Fruit fly (Drosophila melanogaster) whole organism, embryonic: ENCODE data around the gene Acp29AB.
A peak's percentile ranks its signal among the peaks of the same experiment; 100 is the strongest.

ENCODE experiments used
- CG10147 ChIP-seq: fragments of 200-800 bp; sonication (Bioruptor generic); optimal IDR thresholded peaks from 2 replicates; lab custom pipeline; 2019; ENCODE audit warnings: missing biosample characterization, mild to moderate bottlenecking, missing genetic modification characterization, moderate library complexity
- CG1024 ChIP-seq: fragments of 200-800 bp; sonication (Bioruptor generic); IDR thresholded peaks from 2 replicates; pipeline ENCODE4 v1.3.6; 2022; ENCODE audit warnings: missing biosample characterization, missing genetic modification characterization
- CG12219 ChIP-seq: fragments of 200-800 bp; sonication (Bioruptor generic); optimal IDR thresholded peaks from 3 replicates; lab custom pipeline; 2018; ENCODE audit warnings: missing biosample characterization, mild to moderate bottlenecking, missing genetic modification characterization
- CG12236 ChIP-seq: fragments of 200-800 bp; sonication (Bioruptor generic); optimal IDR thresholded peaks from 2 replicates; lab custom pipeline; 2016; ENCODE audit warnings: missing biosample characterization, missing genetic modification characterization
- CG12299 ChIP-seq: fragments of 200-800 bp; sonication (Bioruptor generic); optimal IDR thresholded peaks from 2 replicates; lab custom pipeline; 2018; ENCODE audit warnings: missing biosample characterization, mild to moderate bottlenecking, missing genetic modification characterization
- CG1603 ChIP-seq: fragments of 200-800 bp; sonication (Bioruptor generic); optimal IDR thresholded peaks from 2 replicates; lab custom pipeline; 2019; ENCODE audit warnings: missing biosample characterization, mild to moderate bottlenecking, missing genetic modification characterization, moderate library complexity
- CG17359 ChIP-seq: fragments of 200-800 bp; sonication (Bioruptor generic); optimal IDR thresholded peaks from 3 replicates; lab custom pipeline; 2018; ENCODE audit warnings: missing biosample characterization, mild to moderate bottlenecking, missing genetic modification characterization, moderate library complexity
- CG31388 ChIP-seq: fragments of 200-800 bp; sonication (Bioruptor generic); optimal IDR thresholded peaks from 2 replicates; lab custom pipeline; 2016; ENCODE audit warnings: missing biosample characterization, missing genetic modification characterization
- CG31441 ChIP-seq: fragments of 200-800 bp; sonication (Bioruptor generic); IDR thresholded peaks from 2 replicates; pipeline ENCODE4 v1.3.6; 2022; ENCODE audit warnings: missing biosample characterization, missing genetic modification characterization
- CG33557 ChIP-seq: fragments of 200-800 bp; sonication (Bioruptor generic); optimal IDR thresholded peaks from 2 replicates; lab custom pipeline; 2019; ENCODE audit warnings: missing biosample characterization, mild to moderate bottlenecking, missing genetic modification characterization, moderate library complexity
- CG4282 ChIP-seq: fragments of 200-800 bp; sonication (Bioruptor generic); optimal IDR thresholded peaks from 2 replicates; lab custom pipeline; 2016; ENCODE audit warnings: missing biosample characterization, missing genetic modification characterization
- CG5245 ChIP-seq: fragments of 200-800 bp; sonication (Bioruptor generic); optimal IDR thresholded peaks from 3 replicates; lab custom pipeline; 2016; ENCODE audit warnings: missing biosample characterization, missing genetic modification characterization
- CG6175 ChIP-seq: fragments of 200-800 bp; sonication (Bioruptor generic); IDR thresholded peaks from 3 replicates; pipeline ENCODE4 v1.3.6; 2022; ENCODE audit warnings: missing biosample characterization, missing genetic modification characterization
- CG6689 ChIP-seq: fragments of 200-800 bp; sonication (Bioruptor generic); IDR thresholded peaks from 2 replicates; pipeline ENCODE4 v1.3.6; 2022; ENCODE audit warnings: missing biosample characterization, missing genetic modification characterization
- CG7357 ChIP-seq: fragments of 200-800 bp; sonication (Bioruptor generic); IDR thresholded peaks from 3 replicates; pipeline ENCODE4 v1.3.6; 2022; ENCODE audit warnings: missing biosample characterization, missing genetic modification characterization
- CG7928 ChIP-seq: fragments of 200-800 bp; sonication (Bioruptor generic); optimal IDR thresholded peaks from 2 replicates; lab custom pipeline; 2017; ENCODE audit warnings: missing biosample characterization, mild to moderate bottlenecking, missing genetic modification characterization
- CG8359 ChIP-seq: fragments of 200-800 bp; sonication (Bioruptor generic); optimal IDR thresholded peaks from 2 replicates; lab custom pipeline; 2017; ENCODE audit warnings: missing biosample characterization, mild to moderate bottlenecking, missing genetic modification characterization, borderline replicate concordance
- CG8388 ChIP-seq: fragments of 200-800 bp; sonication (Bioruptor generic); optimal IDR thresholded peaks from 2 replicates; lab custom pipeline; 2019; ENCODE audit warnings: missing biosample characterization, mild to moderate bottlenecking, missing genetic modification characterization, moderate library complexity
- CG8478 ChIP-seq: fragments of >200 bp; optimal IDR thresholded peaks from 2 replicates; lab custom pipeline; 2018
- CG8944 ChIP-seq: fragments of 200-800 bp; sonication (Bioruptor generic); optimal IDR thresholded peaks from 3 replicates; lab custom pipeline; 2016; ENCODE audit warnings: missing biosample characterization, missing genetic modification characterization
- CG9932 ChIP-seq: fragments of 200-800 bp; sonication (Bioruptor generic); IDR thresholded peaks from 2 replicates; pipeline ENCODE4 v1.3.6; 2022; ENCODE audit warnings: missing biosample characterization, missing genetic modification characterization
- Dek ChIP-seq: fragments of 200-800 bp; sonication (Bioruptor generic); optimal IDR thresholded peaks from 3 replicates; lab custom pipeline; 2019; ENCODE audit warnings: missing biosample characterization, mild to moderate bottlenecking, missing genetic modification characterization, moderate library complexity
- E2f2 ChIP-seq: fragments of 200-800 bp; sonication (Bioruptor generic); IDR thresholded peaks from 2 replicates; pipeline ENCODE4 v1.3.6; 2022; ENCODE audit warnings: missing biosample characterization, missing genetic modification characterization
- Fer2 ChIP-seq: fragments of 200-800 bp; sonication (Bioruptor generic); optimal IDR thresholded peaks from 2 replicates; lab custom pipeline; 2018; ENCODE audit warnings: missing biosample characterization, mild to moderate bottlenecking, missing genetic modification characterization, moderate library complexity
- Fer3 ChIP-seq: fragments of 200-800 bp; sonication (Bioruptor generic); optimal IDR thresholded peaks from 2 replicates; lab custom pipeline; 2018; ENCODE audit warnings: missing biosample characterization, mild to moderate bottlenecking, missing genetic modification characterization, moderate library complexity
- H15 ChIP-seq: fragments of 200-800 bp; sonication (Bioruptor generic); IDR thresholded peaks from 3 replicates; pipeline ENCODE4 v1.3.6; 2022; ENCODE audit warnings: missing biosample characterization, missing genetic modification characterization
- HmgD ChIP-seq: fragments of 200-800 bp; sonication (Bioruptor generic); optimal IDR thresholded peaks from 3 replicates; lab custom pipeline; 2016; ENCODE audit warnings: missing biosample characterization, missing genetic modification characterization
- HmgZ ChIP-seq: fragments of 200-800 bp; sonication (Bioruptor generic); optimal IDR thresholded peaks from 2 replicates; lab custom pipeline; 2018; ENCODE audit warnings: missing biosample characterization, mild to moderate bottlenecking, missing genetic modification characterization
- Hsf ChIP-seq: fragments of 200-800 bp; sonication (Bioruptor generic); optimal IDR thresholded peaks from 3 replicates; lab custom pipeline; 2016; ENCODE audit warnings: missing biosample characterization, missing genetic modification characterization
- Meics ChIP-seq: fragments of 200-800 bp; sonication (Bioruptor generic); optimal IDR thresholded peaks from 2 replicates; lab custom pipeline; 2017; ENCODE audit warnings: missing biosample characterization, mild to moderate bottlenecking, missing genetic modification characterization
- NC2α ChIP-seq: fragments of 200-800 bp; sonication (Bioruptor generic); optimal IDR thresholded peaks from 2 replicates; lab custom pipeline; 2016; ENCODE audit warnings: missing biosample characterization, missing genetic modification characterization
- Vsx1 ChIP-seq: fragments of 200-800 bp; sonication (Bioruptor generic); optimal IDR thresholded peaks from 2 replicates; lab custom pipeline; 2017; ENCODE audit warnings: missing biosample characterization, mild to moderate bottlenecking, missing genetic modification characterization, missing genetic modification reagents
- al ChIP-seq: fragments of 200-800 bp; sonication (Bioruptor generic); IDR thresholded peaks from 2 replicates; pipeline ENCODE4 v1.3.6; 2022; ENCODE audit warnings: missing biosample characterization, missing genetic modification characterization
- bigmax ChIP-seq: fragments of 200-800 bp; sonication (Bioruptor generic); optimal IDR thresholded peaks from 2 replicates; lab custom pipeline; 2018; ENCODE audit warnings: missing biosample characterization, mild to moderate bottlenecking, missing genetic modification characterization
- cad ChIP-seq: fragments of >200 bp; optimal IDR thresholded peaks from 2 replicates; lab custom pipeline; 2017; ENCODE audit warnings: missing biosample characterization, missing genetic modification characterization
- chinmo ChIP-seq: fragments of 200-800 bp; sonication (Bioruptor generic); IDR thresholded peaks from 4 replicates; pipeline ENCODE4 v1.3.6; 2022; ENCODE audit warnings: missing biosample characterization, missing genetic modification characterization; ENCODE audit not compliant: partially characterized antibody
- fd3F ChIP-seq: fragments of 200-800 bp; sonication (Bioruptor generic); optimal IDR thresholded peaks from 2 replicates; lab custom pipeline; 2018; ENCODE audit warnings: missing biosample characterization, mild to moderate bottlenecking, missing genetic modification characterization, moderate library complexity
- hbn ChIP-seq: fragments of 200-800 bp; sonication (Bioruptor generic); IDR thresholded peaks from 2 replicates; pipeline ENCODE4 v1.3.6; 2022; ENCODE audit warnings: missing biosample characterization, missing genetic modification characterization; ENCODE audit not compliant: partially characterized antibody
- lbe ChIP-seq: fragments of 200-800 bp; sonication (Bioruptor generic); optimal IDR thresholded peaks from 2 replicates; lab custom pipeline; 2016; ENCODE audit warnings: missing biosample characterization, mild to moderate bottlenecking, missing genetic modification characterization
- pb ChIP-seq: fragments of 200-800 bp; sonication (Bioruptor generic); optimal IDR thresholded peaks from 3 replicates; lab custom pipeline; 2016; ENCODE audit warnings: missing biosample characterization, missing genetic modification characterization
- pita ChIP-seq: fragments of 200-800 bp; sonication (Bioruptor generic); optimal IDR thresholded peaks from 2 replicates; lab custom pipeline; 2017; ENCODE audit warnings: missing biosample characterization, mild to moderate bottlenecking, missing genetic modification characterization
- pnt ChIP-seq: fragments of 200-800 bp; sonication (Bioruptor generic); optimal IDR thresholded peaks from 3 replicates; lab custom pipeline; 2016; ENCODE audit warnings: missing biosample characterization, missing genetic modification characterization
- pros ChIP-seq: fragments of 200-800 bp; sonication (Bioruptor generic); optimal IDR thresholded peaks from 3 replicates; lab custom pipeline; 2019; ENCODE audit warnings: missing biosample characterization, mild to moderate bottlenecking, missing genetic modification characterization, moderate library complexity
- sna ChIP-seq: fragments of 200-800 bp; sonication (Bioruptor generic); IDR thresholded peaks from 2 replicates; pipeline ENCODE4 v1.3.6; 2022; ENCODE audit warnings: missing biosample characterization, missing genetic modification characterization; ENCODE audit not compliant: partially characterized antibody
- tin ChIP-seq: fragments of 200-800 bp; sonication (Bioruptor generic); optimal IDR thresholded peaks from 3 replicates; lab custom pipeline; 2016; ENCODE audit warnings: missing biosample characterization, missing genetic modification characterization
- tx ChIP-seq: fragments of 200-800 bp; sonication (Bioruptor generic); optimal IDR thresholded peaks from 2 replicates; lab custom pipeline; 2016; ENCODE audit warnings: missing biosample characterization, missing genetic modification characterization

The Acp29AB gene

dm6 chr2L:8416350-8417046, 23.5 kb upstream of the Acp29AB start (continued):
- TF ChIP-seq cad (GFP tag; lab: Kevin White, UChicago): no peak
- no peak for TF ChIP-seq CG8944 (GFP tag; lab: Kevin White, UChicago)
- TF ChIP-seq CG8359 (GFP tag; lab: Kevin White, UChicago): no peak
- no peak for TF ChIP-seq al (GFP tag; lab: Robert Waterston, UW)
- no peak for TF ChIP-seq H15 (GFP tag; lab: Robert Waterston, UW)
- no peak for TF ChIP-seq CG33557 (GFP tag; lab: Kevin White, UChicago)
- TF ChIP-seq Dek (tag; lab: Kevin White, UChicago): no peak
- TF ChIP-seq CG1024 (GFP tag; lab: Robert Waterston, UW): 0 out of 2 replicates have a peak, but pooled peaks have one; percentile 11
- TF ChIP-seq chinmo (GFP tag; lab: Robert Waterston, UW): 0 out of 4 replicates have a peak, but pooled peaks have one; percentile 16
- TF ChIP-seq pita (GFP tag; lab: Kevin White, UChicago): no peak
- TF ChIP-seq pros (GFP tag; lab: Kevin White, UChicago): peak; percentile 89
- peak; percentile 1 for TF ChIP-seq Hsf
- no peak for TF ChIP-seq CG1603
- TF ChIP-seq CG8478: no peak
- TF ChIP-seq CG8388: no peak
- TF ChIP-seq NC2α (GFP tag; lab: Kevin White, UChicago): no peak
- TF ChIP-seq CG31388 (GFP tag; lab: Kevin White, UChicago): no peak
- TF ChIP-seq lbe (GFP tag; lab: Kevin White, UChicago): peak; percentile 55
- no peak for TF ChIP-seq pnt (GFP tag; lab: Kevin White, UChicago)
- no peak for TF ChIP-seq CG7357 (GFP tag; lab: Robert Waterston, UW)
- TF ChIP-seq CG12236 (GFP tag; lab: Kevin White, UChicago): peak; percentile 16

- no peak for TF ChIP-seq hbn (GFP tag; lab: Robert Waterston, UW)
- TF ChIP-seq pb (GFP tag; lab: Kevin White, UChicago): no peak
- TF ChIP-seq CG31441 (GFP tag; lab: Robert Waterston, UW): no peak
- TF ChIP-seq sna (GFP tag; lab: Robert Waterston, UW): no peak
- TF ChIP-seq Fer3 (tag; lab: Kevin White, UChicago): no peak
- no peak for TF ChIP-seq HmgD (GFP tag; lab: Kevin White, UChicago)
- TF ChIP-seq fd3F: peak; percentile 5
- no peak for TF ChIP-seq CG5245 (GFP tag; lab: Kevin White, UChicago)
- TF ChIP-seq CG12299 (tag; lab: Kevin White, UChicago): no peak
- peak; percentile 45 for TF ChIP-seq E2f2 (GFP tag; lab: Robert Waterston, UW)
- TF ChIP-seq CG17359 (tag; lab: Kevin White, UChicago): no peak
- no peak for TF ChIP-seq CG8388
- TF ChIP-seq pnt (GFP tag; lab: Kevin White, UChicago): no peak
- no peak for TF ChIP-seq HmgZ (tag; lab: Kevin White, UChicago)
- no peak for TF ChIP-seq tx
- TF ChIP-seq Vsx1 (GFP tag; lab: Kevin White, UChicago): no peak
- TF ChIP-seq CG6689 (GFP tag; lab: Robert Waterston, UW): 0 out of 2 replicates have a peak, but pooled peaks have one; percentile 35
- no peak for TF ChIP-seq CG10147 (GFP tag; lab: Kevin White, UChicago)
- peak; percentile 55 for TF ChIP-seq CG7928 (GFP tag; lab: Kevin White, UChicago)
- no peak for TF ChIP-seq CG6175
- TF ChIP-seq bigmax (GFP tag; lab: Kevin White, UChicago): no peak
- TF ChIP-seq tin (GFP tag; lab: Kevin White, UChicago): no peak
- TF ChIP-seq Meics: peak; percentile 3
- TF ChIP-seq Fer2: no peak
- TF ChIP-seq Dek (tag; lab: Kevin White, UChicago): no peak
- peak; percentile 55 for TF ChIP-seq CG9932 (GFP tag; lab: Robert Waterston, UW)
- TF ChIP-seq CG4282 (GFP tag; lab: Kevin White, UChicago): no peak
- TF ChIP-seq Hsf: peak; percentile 16
- TF ChIP-seq CG12219: no peak
These were observed 22.2 kb upstream of the Acp29AB start, which contains the start of the genes CG13398 and Akap200 for dm6 chr2L:8414887-8415883. Gene CG13398, minus strand, starts transcription at chr2L:8415256. Gene Akap200, plus strand, starts transcription at chr2L:8415690.
